Fruit fly (Drosophila melanogaster): ENCODE data around the gene rump.

Gene rump

DNA sequence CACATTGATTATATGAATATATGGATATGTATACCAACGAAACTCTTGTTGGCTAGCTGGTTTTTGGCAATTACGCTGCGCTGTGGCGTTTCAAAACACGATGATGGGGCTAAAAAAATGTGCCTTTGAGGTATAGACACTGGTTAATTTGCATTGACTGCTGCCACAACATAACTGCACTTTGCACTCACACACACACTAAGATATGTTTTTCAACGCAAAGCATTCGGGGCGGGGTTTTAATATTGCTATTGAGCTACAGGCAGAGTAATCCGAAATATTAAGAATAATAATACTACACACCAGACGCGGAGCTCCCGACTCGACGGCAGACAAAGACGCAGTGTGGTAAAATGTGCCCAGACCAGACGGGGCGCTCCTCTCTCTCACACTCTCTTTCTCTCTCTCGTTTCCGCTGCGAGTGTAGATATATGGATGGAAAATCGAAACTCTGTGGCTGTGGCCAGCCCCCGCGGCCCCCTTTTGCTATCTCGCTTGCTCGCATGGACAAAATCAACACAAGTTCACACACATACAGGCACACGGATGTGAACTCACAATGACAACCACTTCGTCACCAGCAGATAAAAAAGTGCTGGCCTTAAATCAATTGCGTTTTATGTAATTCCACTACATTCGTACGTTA lies 41.0 kb upstream of the rump start (continued):
- no peak for TF ChIP-seq CG15479 (GFP tag; optimal IDR thresholded peaks at IDR 0.05)
- no peak for TF ChIP-seq abd-A (tag; optimal IDR thresholded peaks at IDR 0.05)
- TF ChIP-seq Dfd (GFP tag; optimal IDR thresholded peaks at IDR 0.05): no peak
- peak; percentile 27 for TF ChIP-seq Sry-δ (GFP tag; optimal IDR thresholded peaks at IDR 0.05)
- TF ChIP-seq gsb-n (tag; optimal IDR thresholded peaks at IDR 0.05): no peak
- no peak for TF ChIP-seq dimm (GFP tag; IDR thresholded peaks at IDR 0.05)
- TF ChIP-seq gro (GFP tag; optimal IDR thresholded peaks at IDR 0.05): peak; percentile 66
- peak; percentile 3 for TF ChIP-seq CG4617 (GFP tag; optimal IDR thresholded peaks at IDR 0.05; ENCODE audit: borderline replicate concordance)
- no peak for TF ChIP-seq az2 (GFP tag; optimal IDR thresholded peaks at IDR 0.05)
- TF ChIP-seq sd (tag; optimal IDR thresholded peaks at IDR 0.05): peak; percentile 51
- TF ChIP-seq BEAF-32 (GFP tag; optimal IDR thresholded peaks at IDR 0.05): no peak
- no peak for TF ChIP-seq GATAe (GFP tag; conservative IDR thresholded peaks at IDR 0.05)
- TF ChIP-seq CG6683 (GFP tag; optimal IDR thresholded peaks at IDR 0.05): no peak
- no peak for TF ChIP-seq sr (GFP tag; IDR thresholded peaks at IDR 0.05)
- no peak for TF ChIP-seq CG5953 (GFP tag; IDR thresholded peaks at IDR 0.05)
- TF ChIP-seq CG9609 (GFP tag; optimal IDR thresholded peaks at IDR 0.05): no peak
- peak; percentile 79 for TF ChIP-seq MTF-1 (GFP tag; optimal IDR thresholded peaks at IDR 0.05; ENCODE audit: borderline replicate concordance)
- no peak for TF ChIP-seq Xbp1 (GFP tag; optimal IDR thresholded peaks at IDR 0.05)
- peak; percentile 81 for TF ChIP-seq CG7987 (GFP tag; optimal IDR thresholded peaks at IDR 0.05)
- no peak for TF ChIP-seq Abd-B (GFP tag; optimal IDR thresholded peaks at IDR 0.05)
- peak; percentile 3 for TF ChIP-seq ac (GFP tag; optimal IDR thresholded peaks at IDR 0.05)
- no peak for TF ChIP-seq ham (GFP tag; IDR thresholded peaks at IDR 0.05)
- TF ChIP-seq B-H1 (GFP tag; IDR thresholded peaks at IDR 0.05): no peak
- TF ChIP-seq CG31441 (GFP tag; IDR thresholded peaks at IDR 0.05): no peak
- peak; percentile 59 for TF ChIP-seq D (optimal IDR thresholded peaks at IDR 0.05)
- peak; percentile 8 for TF ChIP-seq D (GFP tag; optimal IDR thresholded peaks at IDR 0.05)
- TF ChIP-seq fd64A (GFP tag; optimal IDR thresholded peaks at IDR 0.05): peak; percentile 65
- no peak for TF ChIP-seq ato (GFP tag; IDR thresholded peaks at IDR 0.05; ENCODE audit: partially characterized antibody)
- peak; percentile 80 for TF ChIP-seq CG13296 (GFP tag; optimal IDR thresholded peaks at IDR 0.05)
- no peak for TF ChIP-seq CG4360 (GFP tag; IDR thresholded peaks at IDR 0.05)
- TF ChIP-seq CG4328 (GFP tag; optimal IDR thresholded peaks at IDR 0.05): peak; percentile 56
- TF ChIP-seq Mes4 (GFP tag; optimal IDR thresholded peaks at IDR 0.05): no peak
- no peak for TF ChIP-seq eve (GFP tag; optimal IDR thresholded peaks at IDR 0.05)
- no peak for TF ChIP-seq CG30403 (GFP tag; optimal IDR thresholded peaks at IDR 0.05)
- TF ChIP-seq mld (GFP tag; IDR thresholded peaks at IDR 0.05; ENCODE audit: partially characterized antibody): no peak
- TF ChIP-seq Dek (tag; optimal IDR thresholded peaks at IDR 0.05): no peak
- peak; percentile 68 for TF ChIP-seq her (GFP tag; optimal IDR thresholded peaks at IDR 0.05)
- peak; percentile 24 for TF ChIP-seq Vsx1 (GFP tag; optimal IDR thresholded peaks at IDR 0.05)
- no peak for TF ChIP-seq CG13424 (tag; optimal IDR thresholded peaks at IDR 0.05)
- no peak for TF ChIP-seq CG14050 (GFP tag; IDR thresholded peaks at IDR 0.05)
- TF ChIP-seq scrt (GFP tag; optimal IDR thresholded peaks at IDR 0.05): peak; percentile 62
- TF ChIP-seq sima (GFP tag; optimal IDR thresholded peaks at IDR 0.05): no peak
- TF ChIP-seq CG7745 (tag; optimal IDR thresholded peaks at IDR 0.05): no peak
- TF ChIP-seq CG34224 (GFP tag; IDR thresholded peaks at IDR 0.05; ENCODE audit: partially characterized antibody): no peak
- no peak for TF ChIP-seq wor (GFP tag; IDR thresholded peaks at IDR 0.05)
- TF ChIP-seq CG3407 (GFP tag; optimal IDR thresholded peaks at IDR 0.05): no peak
- peak; percentile 21 for TF ChIP-seq CG2120 (GFP tag; optimal IDR thresholded peaks at IDR 0.05)
- no peak for TF ChIP-seq CG2116 (GFP tag; optimal IDR thresholded peaks at IDR 0.05)
- peak in 1 of 2 experiments; percentile 17 for TF ChIP-seq Hr51 (GFP tag; optimal IDR thresholded peaks at IDR 0.05)
- TF ChIP-seq unc-4 (GFP tag; IDR thresholded peaks at IDR 0.05; ENCODE audit: partially characterized antibody): no peak
